Worm (Caenorhabditis elegans): Measurements from ENCODE around the gene slc-28.1.

- TF ChIP-seq nhr-28 (tag; optimal IDR thresholded peaks at IDR 0.05) (no peak), ztf-11 (tag; optimal IDR thresholded peaks at IDR 0.05) (no peak), unc-62 (GFP tag; optimal IDR thresholded peaks at IDR 0.05) (no peak), elt-3 (tag; optimal IDR thresholded peaks at IDR 0.05) (no peak), mep-1 (tag; optimal IDR thresholded peaks at IDR 0.05) (no peak), lsy-2 (tag; optimal IDR thresholded peaks at IDR 0.05) (no peak), unc-120 (tag; optimal IDR thresholded peaks at IDR 0.05; ENCODE audit: poor library complexity, severe bottlenecking) (no peak), snpc-4 (tag; optimal IDR thresholded peaks at IDR 0.05) (no peak), cnd-1 (tag; optimal IDR thresholded peaks at IDR 0.05) (no peak), mab-5 (tag; optimal IDR thresholded peaks at IDR 0.05) (no peak), lin-13 (tag; optimal IDR thresholded peaks at IDR 0.05) (no peak), ceh-39 (tag; optimal IDR thresholded peaks at IDR 0.05) (no peak), nhr-237 (tag; optimal IDR thresholded peaks at IDR 0.05) (no peak)
Observed at ce11 chrV:3505745-3506144, 42.1 kb downstream of the slc-28.1 start.

All from whole organism, mixed stage, embryonic.